Worm (Caenorhabditis elegans) whole organism, L1 larva: ENCODE measurements around the gene R10E11.5.

Source experiments
- ama-1 ChIP-seq: fragments of 150-350 bp; optimal IDR thresholded peaks from 2 replicates; lab custom pipeline; 2014
- ceh-82 ChIP-seq, 3 experiments: fragments of 150-350 bp in 1 of 3; sonication (generic microtip) in 2 of 3; optimal IDR thresholded peaks; 2 replicates each; lab custom pipeline; 2014 to 2017; ENCODE audit warnings: missing biosample characterization in 3 of 3, missing genetic modification characterization in 3 of 3
- lin-13 ChIP-seq: fragments of 150-350 bp; optimal IDR thresholded peaks from 2 replicates; lab custom pipeline; 2014; ENCODE audit warnings: missing biosample characterization, missing genetic modification reagents, missing genetic modification characterization
- nhr-11 ChIP-seq: fragments of 150-350 bp; optimal IDR thresholded peaks from 2 replicates; lab custom pipeline; 2014; ENCODE audit warnings: missing biosample characterization, missing genetic modification characterization
- nhr-237 ChIP-seq: fragments of 150-350 bp; optimal IDR thresholded peaks from 2 replicates; lab custom pipeline; 2014; ENCODE audit warnings: missing biosample characterization, missing genetic modification characterization
- ztf-11 ChIP-seq, 2 experiments: sonication (generic microtip); optimal IDR thresholded peaks; 2 replicates each; lab custom pipeline; 2016 to 2017; ENCODE audit warnings: missing genetic modification characterization in 2 of 2, missing biosample characterization in 1 of 2, missing compliant biosample characterization in 1 of 2

- TF ChIP-seq nhr-237 (tag; lab: Kevin White, UChicago) (no peak), nhr-11 (tag; lab: Kevin White, UChicago) (no peak), lin-13 (GFP tag; lab: Kevin White, UChicago) (no peak), ama-1 (lab: Kevin White, UChicago) (no peak), ceh-82 (tag; optimal IDR thresholded peaks at IDR 0.05; lab: Kevin White, UChicago) (no peak), ztf-11 (tag; optimal IDR thresholded peaks at IDR 0.05; lab: Kevin White, UChicago) (no peak)
These were observed 44.0 kb downstream of the R10E11.5 start for ce11 chrIII:9745333-9745897.
